Worm (Caenorhabditis elegans) whole organism, early embryonic: ENCODE results near the gene T04A8.8.

Experiments
- B0310.2 ChIP-seq: sonication (generic microtip); optimal IDR thresholded peaks from 2 replicates; lab custom pipeline; 2016; ENCODE audit warnings: mild to moderate bottlenecking, missing genetic modification characterization, missing compliant biosample characterization
- F13C5.2 ChIP-seq: sonication (generic microtip); optimal IDR thresholded peaks from 2 replicates; lab custom pipeline; 2017; ENCODE audit warnings: mild to moderate bottlenecking, missing genetic modification characterization, inconsistent platforms, missing compliant biosample characterization
- aly-1 ChIP-seq: sonication (generic microtip); optimal IDR thresholded peaks from 2 replicates; lab custom pipeline; 2016; ENCODE audit warnings: missing genetic modification characterization, missing compliant biosample characterization
- ama-1 ChIP-seq: fragments of 150-350 bp; optimal IDR thresholded peaks from 2 replicates; lab custom pipeline; 2014
- ceh-13 ChIP-seq: fragments of 200-800 bp; sonication (Bioruptor generic); optimal IDR thresholded peaks from 2 replicates; lab custom pipeline; 2018; ENCODE audit warnings: mild to moderate bottlenecking, missing genetic modification characterization, missing compliant biosample characterization
- ceh-36 ChIP-seq: sonication (generic microtip); optimal IDR thresholded peaks from 2 replicates; lab custom pipeline; 2016; ENCODE audit warnings: missing genetic modification characterization, inconsistent platforms, missing compliant biosample characterization
- ets-7 ChIP-seq: sonication (generic microtip); optimal IDR thresholded peaks from 2 replicates; lab custom pipeline; 2016; ENCODE audit warnings: missing genotype, missing genetic modification characterization, missing compliant biosample characterization
- flt-1 ChIP-seq: fragments of 200-800 bp; sonication (Bioruptor generic); IDR thresholded peaks from 2 replicates; pipeline ENCODE4 v1.3.6; 2022; ENCODE audit warnings: missing genetic modification characterization, missing compliant biosample characterization
- hmbx-1 ChIP-seq: sonication (generic microtip); optimal IDR thresholded peaks from 2 replicates; lab custom pipeline; 2016; ENCODE audit warnings: mild to moderate bottlenecking, missing genetic modification characterization, missing compliant biosample characterization
- hmg-4 ChIP-seq: fragments of 200-800 bp; sonication (Bioruptor generic); optimal IDR thresholded peaks from 2 replicates; lab custom pipeline; 2018; ENCODE audit warnings: mild to moderate bottlenecking, missing genetic modification characterization, missing compliant biosample characterization
- hnd-1 ChIP-seq: sonication (generic microtip); optimal IDR thresholded peaks from 2 replicates; lab custom pipeline; 2016; ENCODE audit warnings: missing genetic modification characterization, missing compliant biosample characterization
- pes-1 ChIP-seq: fragments of 200-800 bp; sonication (Bioruptor generic); IDR thresholded peaks from 2 replicates; pipeline ENCODE4 v1.3.6; 2022; ENCODE audit warnings: missing genetic modification reagents, missing genetic modification characterization, missing compliant biosample characterization
- scrt-1 ChIP-seq: fragments of 200-800 bp; sonication (Bioruptor generic); IDR thresholded peaks from 2 replicates; pipeline ENCODE4 v1.3.6; 2022; ENCODE audit warnings: missing genetic modification characterization, missing compliant biosample characterization
- sea-1 ChIP-seq: fragments of 200-800 bp; sonication (Bioruptor generic); conservative IDR thresholded peaks from 2 replicates; pipeline ENCODE4 v1.3.6; 2022; ENCODE audit warnings: missing genetic modification characterization, missing compliant biosample characterization
- tbx-11 ChIP-seq: fragments of 200-800 bp; sonication (Bioruptor generic); IDR thresholded peaks from 2 replicates; pipeline ENCODE4 v1.3.6; 2022; ENCODE audit warnings: missing genetic modification characterization, missing compliant biosample characterization
- tbx-37 ChIP-seq: fragments of 200-800 bp; sonication (Bioruptor generic); conservative IDR thresholded peaks from 2 replicates; pipeline ENCODE4 v1.3.6; 2022; ENCODE audit warnings: missing genetic modification reagents, missing genetic modification characterization, missing compliant biosample characterization
- tra-4 ChIP-seq: sonication (generic microtip); optimal IDR thresholded peaks from 2 replicates; lab custom pipeline; 2017; ENCODE audit warnings: missing genetic modification characterization, missing compliant biosample characterization

Gene T04A8.8

ce11 chrIII:4688356-4688755, 5.4 kb upstream of the T04A8.8 start, which contains the start of gene tag-243:
tag-243 (minus strand) TSS chrIII:4688456.
- TF ChIP-seq ets-7 (tag; lab: Kevin White, UChicago), result no peak
- no peak for TF ChIP-seq sea-1 (GFP tag; lab: Robert Waterston, UW)
- no peak for TF ChIP-seq hmg-4 (GFP tag; lab: Kevin White, UChicago)
- TF ChIP-seq hmbx-1, result no peak
- no peak for TF ChIP-seq flt-1 (GFP tag; lab: Robert Waterston, UW)
- no peak for TF ChIP-seq F13C5.2
- no peak for TF ChIP-seq tbx-37 (GFP tag; lab: Robert Waterston, UW)
- no peak for TF ChIP-seq ama-1 (lab: Kevin White, UChicago)
- TF ChIP-seq ceh-13 (GFP tag; lab: Kevin White, UChicago), result no peak
- no peak for TF ChIP-seq ceh-36
- no peak for TF ChIP-seq hnd-1 (tag; lab: Kevin White, UChicago)
- TF ChIP-seq scrt-1 (GFP tag; lab: Robert Waterston, UW), result no peak

- no peak for TF ChIP-seq ets-7 (tag; lab: Kevin White, UChicago)
- no peak for TF ChIP-seq F13C5.2
- no peak for TF ChIP-seq tbx-11 (GFP tag; lab: Robert Waterston, UW)
Observed at ce11 chrIII:4688965-4689364, 4.8 kb upstream of the T04A8.8 start, which contains the start of gene ppat-1. ppat-1 (plus strand) TSS chrIII:4689280.

- TF ChIP-seq sea-1 (GFP tag; lab: Robert Waterston, UW) (no peak; the same call in 1 of the 2 replicates), tbx-37 (GFP tag; lab: Robert Waterston, UW) (peak; percentile 76), ceh-36 (peak; percentile 84), hnd-1 (tag; lab: Kevin White, UChicago) (peak; percentile 64), hmbx-1 (peak; percentile 44), ets-7 (tag; lab: Kevin White, UChicago) (peak; percentile 32), F13C5.2 (peak; percentile 41), hmg-4 (GFP tag; lab: Kevin White, UChicago) (peak; percentile 91), ama-1 (lab: Kevin White, UChicago) (no peak), pes-1 (GFP tag; lab: Robert Waterston, UW) (no peak), ceh-13 (GFP tag; lab: Kevin White, UChicago) (peak; percentile 80), flt-1 (GFP tag; lab: Robert Waterston, UW) (peak; percentile 76), aly-1 (tag; lab: Kevin White, UChicago) (peak; percentile 13), scrt-1 (GFP tag; lab: Robert Waterston, UW) (peak; percentile 88), B0310.2 (tag; lab: Kevin White, UChicago) (peak; percentile 69), tbx-11 (GFP tag; lab: Robert Waterston, UW) (peak; percentile 83), tra-4 (peak; percentile 76)
Observed at ce11 chrIII:4689595-4689994, 4.2 kb upstream of the T04A8.8 start.

- TF ChIP-seq sea-1 (GFP tag; lab: Robert Waterston, UW) (0 out of 2 replicates have a peak, but pooled peaks have one; percentile 5), F13C5.2 (peak; percentile 60), tbx-37 (GFP tag; lab: Robert Waterston, UW) (peak; percentile 38; the same call in 1 of the 2 replicates), scrt-1 (GFP tag; lab: Robert Waterston, UW) (peak; percentile 34; the same call in 1 of the 2 replicates), hmg-4 (GFP tag; lab: Kevin White, UChicago) (no peak)
Observed at ce11 chrIII:4693281-4693680, 514 bp upstream of the T04A8.8 start, which contains the start of gene nifk-1. nifk-1 (minus strand) TSS chrIII:4693307.

ce11 chrIII:4695057-4695456, 1.3 kb downstream of the T04A8.8 start, which contains the start of gene T04A8.7:
T04A8.7 (plus strand) TSS chrIII:4695357.
- no peak for TF ChIP-seq scrt-1 (GFP tag; lab: Robert Waterston, UW)
- TF ChIP-seq aly-1 (tag; lab: Kevin White, UChicago), result no peak
- TF ChIP-seq sea-1 (GFP tag; lab: Robert Waterston, UW), result no peak
- TF ChIP-seq tra-4, result no peak
- TF ChIP-seq ets-7 (tag; lab: Kevin White, UChicago), result no peak
- no peak for TF ChIP-seq hmg-4 (GFP tag; lab: Kevin White, UChicago)
- TF ChIP-seq ceh-36, result no peak
- no peak for TF ChIP-seq ceh-13 (GFP tag; lab: Kevin White, UChicago)
- no peak for TF ChIP-seq F13C5.2
- no peak for TF ChIP-seq ama-1 (lab: Kevin White, UChicago)
- no peak for TF ChIP-seq tbx-11 (GFP tag; lab: Robert Waterston, UW)
- no peak for TF ChIP-seq hmbx-1
- TF ChIP-seq pes-1 (GFP tag; lab: Robert Waterston, UW), result no peak
- TF ChIP-seq flt-1 (GFP tag; lab: Robert Waterston, UW), result no peak
- no peak for TF ChIP-seq hnd-1 (tag; lab: Kevin White, UChicago)
- no peak for TF ChIP-seq B0310.2 (tag; lab: Kevin White, UChicago)
- TF ChIP-seq tbx-37 (GFP tag; lab: Robert Waterston, UW), result no peak

ce11 chrIII:4696903-4697302, 3.1 kb downstream of the T04A8.8 start:
- TF ChIP-seq scrt-1 (GFP tag; lab: Robert Waterston, UW), result no peak
- TF ChIP-seq hmg-4 (GFP tag; lab: Kevin White, UChicago), result no peak
- no peak for TF ChIP-seq aly-1 (tag; lab: Kevin White, UChicago)
- no peak for TF ChIP-seq F13C5.2
- TF ChIP-seq tbx-37 (GFP tag; lab: Robert Waterston, UW), result no peak
- no peak for TF ChIP-seq tra-4
- TF ChIP-seq ceh-36, result no peak
- no peak for TF ChIP-seq hmbx-1
- TF ChIP-seq hnd-1 (tag; lab: Kevin White, UChicago), result no peak
- no peak for TF ChIP-seq pes-1 (GFP tag; lab: Robert Waterston, UW)
- TF ChIP-seq ama-1 (lab: Kevin White, UChicago), result no peak
- no peak for TF ChIP-seq ets-7 (tag; lab: Kevin White, UChicago)
- TF ChIP-seq B0310.2 (tag; lab: Kevin White, UChicago), result no peak
- TF ChIP-seq tbx-11 (GFP tag; lab: Robert Waterston, UW), result no peak
- no peak for TF ChIP-seq ceh-13 (GFP tag; lab: Kevin White, UChicago)

ce11 chrIII:4697819-4698218, 4.0 kb downstream of the T04A8.8 start, which contains the start of gene dnj-18:
dnj-18 (plus strand) TSS chrIII:4698119.
- TF ChIP-seq ets-7 (tag; lab: Kevin White, UChicago) (no peak), F13C5.2 (no peak), ceh-13 (GFP tag; lab: Kevin White, UChicago) (no peak), hmg-4 (GFP tag; lab: Kevin White, UChicago) (no peak), flt-1 (GFP tag; lab: Robert Waterston, UW) (no peak), aly-1 (tag; lab: Kevin White, UChicago) (no peak), ceh-36 (no peak), tbx-37 (GFP tag; lab: Robert Waterston, UW) (no peak), tbx-11 (GFP tag; lab: Robert Waterston, UW) (no peak), tra-4 (no peak), B0310.2 (tag; lab: Kevin White, UChicago) (no peak), scrt-1 (GFP tag; lab: Robert Waterston, UW) (no peak), hmbx-1 (no peak), pes-1 (GFP tag; lab: Robert Waterston, UW) (no peak), sea-1 (GFP tag; lab: Robert Waterston, UW) (no peak), ama-1 (lab: Kevin White, UChicago) (no peak), hnd-1 (tag; lab: Kevin White, UChicago) (no peak)
